Worm (Caenorhabditis elegans): Measurements from ENCODE around the gene C34F11.1.

- TF ChIP-seq pqm-1 (tag; optimal IDR thresholded peaks at IDR 0.05): no peak
- no peak for TF ChIP-seq C04F5.9 (tag; optimal IDR thresholded peaks at IDR 0.05)
- TF ChIP-seq aly-2 (tag; optimal IDR thresholded peaks at IDR 0.05): no peak
- no peak for TF ChIP-seq Y116A8C.19 (tag; optimal IDR thresholded peaks at IDR 0.05; ENCODE audit: borderline replicate concordance)
- TF ChIP-seq nhr-237 (tag; optimal IDR thresholded peaks at IDR 0.05): no peak
- no peak for TF ChIP-seq nhr-19 (GFP tag; conservative IDR thresholded peaks at IDR 0.05)
- no peak for TF ChIP-seq skn-1 (tag; optimal IDR thresholded peaks at IDR 0.05)
- TF ChIP-seq ceh-82 (tag; optimal IDR thresholded peaks at IDR 0.05): no peak
- no peak for TF ChIP-seq nhr-12 (tag; optimal IDR thresholded peaks at IDR 0.05)
- no peak for TF ChIP-seq mdl-1 (tag; optimal IDR thresholded peaks at IDR 0.05)
- TF ChIP-seq rnt-1 (tag; optimal IDR thresholded peaks at IDR 0.05): no peak
- TF ChIP-seq hlh-4 (tag; optimal IDR thresholded peaks at IDR 0.05): no peak
These were observed 28.8 kb downstream of the C34F11.1 start, which contains the start of gene T16D1.1 for ce11 chrII:5241560-5241959.
